Worm (Caenorhabditis elegans) whole organism, L2 larva: ENCODE measurements around the gene ztf-30.

Source experiments
- F13H6.1 ChIP-seq: sonication (generic microtip); optimal IDR thresholded peaks from 2 replicates; lab custom pipeline; 2016; ENCODE audit warnings: missing genetic modification characterization, missing compliant biosample characterization
- ama-1 ChIP-seq: fragments of 150-350 bp; optimal IDR thresholded peaks from 2 replicates; lab custom pipeline; 2018; ENCODE audit warnings: inconsistent platforms
- crh-2 ChIP-seq: sonication (generic microtip); optimal IDR thresholded peaks from 2 replicates; lab custom pipeline; 2017; ENCODE audit warnings: missing biosample characterization, missing genetic modification characterization
- egl-27 ChIP-seq: sonication (generic microtip); optimal IDR thresholded peaks from 3 replicates; lab custom pipeline; 2017; ENCODE audit warnings: missing biosample characterization, missing genetic modification reagents, missing genetic modification characterization
- elt-1 ChIP-seq: fragments of 150-350 bp; optimal IDR thresholded peaks from 2 replicates; lab custom pipeline; 2014; ENCODE audit warnings: missing biosample characterization, missing genetic modification characterization
- elt-3 ChIP-seq: sonication (generic microtip); optimal IDR thresholded peaks from 2 replicates; lab custom pipeline; 2017; ENCODE audit warnings: missing biosample characterization, missing genetic modification characterization
- lin-11 ChIP-seq: fragments of 150-350 bp; sonication (generic microtip); optimal IDR thresholded peaks from 2 replicates; lab custom pipeline; 2014; ENCODE audit warnings: missing biosample characterization, missing genetic modification characterization, inconsistent platforms, mixed read lengths
- lin-13 ChIP-seq: fragments of 150-350 bp; optimal IDR thresholded peaks from 2 replicates; lab custom pipeline; 2014; ENCODE audit warnings: missing biosample characterization, missing genetic modification reagents, missing genetic modification characterization
- nhr-23 ChIP-seq: fragments of 150-350 bp; optimal IDR thresholded peaks from 2 replicates; lab custom pipeline; 2014; ENCODE audit warnings: missing biosample characterization, missing genetic modification reagents, missing genetic modification characterization
- nhr-25 ChIP-seq: fragments of 150-350 bp; sonication (generic microtip); optimal IDR thresholded peaks from 3 replicates; lab custom pipeline; 2014; ENCODE audit warnings: missing biosample characterization, missing genetic modification characterization
- skn-1 ChIP-seq: sonication (generic microtip); optimal IDR thresholded peaks from 2 replicates; lab custom pipeline; 2017; ENCODE audit warnings: missing biosample characterization, missing genetic modification characterization
- unc-39 ChIP-seq: fragments of 150-350 bp; optimal IDR thresholded peaks from 2 replicates; lab custom pipeline; 2014; ENCODE audit warnings: missing biosample characterization, missing genetic modification characterization
- unc-62 ChIP-seq: fragments of 150-350 bp; optimal IDR thresholded peaks from 2 replicates; lab custom pipeline; 2014; ENCODE audit warnings: missing biosample characterization, missing genetic modification reagents, missing genetic modification characterization
- ztf-11 ChIP-seq: sonication (generic microtip); optimal IDR thresholded peaks from 2 replicates; lab custom pipeline; 2017; ENCODE audit warnings: missing biosample characterization, missing genetic modification characterization

DNA sequence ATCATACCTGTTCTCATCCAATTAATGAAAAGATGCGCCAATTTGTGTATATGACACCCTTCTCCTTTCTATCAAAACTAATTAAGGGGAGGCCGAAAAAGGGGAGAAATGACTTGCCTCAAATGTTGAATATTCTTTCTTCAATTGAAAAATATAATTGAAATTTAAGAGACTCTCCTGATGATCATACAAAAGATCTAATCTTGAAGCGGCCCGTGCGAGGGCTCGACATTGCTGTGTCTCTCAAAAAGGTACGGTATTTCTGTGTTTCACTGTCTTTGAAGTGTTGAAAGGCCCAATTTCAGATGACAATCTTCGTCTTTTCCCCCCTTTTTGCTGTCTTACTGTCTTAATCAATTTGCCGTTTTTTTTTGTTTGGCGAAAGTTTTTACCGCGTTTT, 23.3 kb upstream of the ztf-30 start:
- TF ChIP-seq nhr-25 (tag; lab: Kevin White, UChicago) (peak; percentile 58), unc-39 (tag; lab: Kevin White, UChicago) (no peak), lin-13 (GFP tag; lab: Kevin White, UChicago) (no peak), ama-1 (lab: Kevin White, UChicago) (no peak), elt-3 (no peak), ztf-11 (tag; lab: Kevin White, UChicago) (no peak), egl-27 (no peak), F13H6.1 (tag; lab: Kevin White, UChicago) (no peak), elt-1 (no peak), unc-62 (GFP tag; lab: Kevin White, UChicago) (no peak), skn-1 (tag; lab: Kevin White, UChicago) (no peak), nhr-23 (tag; lab: Kevin White, UChicago) (no peak), lin-11 (tag; lab: Kevin White, UChicago) (no peak), crh-2 (tag; lab: Kevin White, UChicago) (no peak)
